Worm (Caenorhabditis elegans): ENCODE data around the gene clec-204.

clec-204 gene

DNA sequence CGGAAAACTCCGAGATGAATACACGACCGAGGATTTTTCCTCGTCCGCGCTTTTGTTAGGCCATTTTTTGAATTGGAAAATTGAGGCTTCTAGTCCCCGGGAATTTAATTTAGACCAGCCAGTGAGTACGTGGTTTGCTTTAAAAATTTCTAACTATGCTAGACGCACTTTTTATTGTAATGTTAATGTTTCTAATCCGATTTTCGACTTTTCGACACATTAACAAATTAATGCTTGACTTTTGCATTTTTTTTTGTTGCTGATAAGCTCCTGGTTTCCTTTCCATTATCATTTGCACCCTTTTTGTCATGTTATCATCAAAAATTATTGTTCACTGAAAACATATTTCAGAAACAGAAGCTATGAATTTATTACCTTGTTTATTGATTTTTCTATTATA is at the start of gene clec-204:
clec-204 (plus strand) TSS at position 301 of the 400 bp plus-strand sequence.
- no peak for TF ChIP-seq unc-62 (GFP tag; optimal IDR thresholded peaks at IDR 0.05)

DNA sequence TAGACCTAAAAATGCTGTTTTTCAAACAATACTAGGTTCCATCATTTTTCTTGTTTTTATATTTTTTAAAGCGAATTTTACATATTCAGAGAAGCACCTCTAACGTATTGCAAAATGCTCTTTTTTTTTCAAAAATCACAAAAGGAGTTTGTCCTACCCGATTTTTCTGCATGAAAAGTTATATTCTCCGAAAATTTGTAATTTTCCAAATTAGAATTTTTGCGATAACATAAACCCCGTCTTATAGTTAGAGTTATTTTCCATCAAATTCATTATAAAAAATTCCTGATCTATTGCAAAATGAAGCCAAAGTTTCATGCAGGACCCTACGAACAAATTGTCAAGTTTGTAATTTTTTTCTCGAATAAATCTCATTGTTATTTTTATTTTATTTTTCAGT is 48.5 kb upstream of the clec-204 start, which contains the start of gene srw-99:
srw-99 (plus strand) TSS at position 301 of the 400 bp plus-strand sequence.
- no peak for TF ChIP-seq unc-62 (GFP tag; optimal IDR thresholded peaks at IDR 0.05)

DNA sequence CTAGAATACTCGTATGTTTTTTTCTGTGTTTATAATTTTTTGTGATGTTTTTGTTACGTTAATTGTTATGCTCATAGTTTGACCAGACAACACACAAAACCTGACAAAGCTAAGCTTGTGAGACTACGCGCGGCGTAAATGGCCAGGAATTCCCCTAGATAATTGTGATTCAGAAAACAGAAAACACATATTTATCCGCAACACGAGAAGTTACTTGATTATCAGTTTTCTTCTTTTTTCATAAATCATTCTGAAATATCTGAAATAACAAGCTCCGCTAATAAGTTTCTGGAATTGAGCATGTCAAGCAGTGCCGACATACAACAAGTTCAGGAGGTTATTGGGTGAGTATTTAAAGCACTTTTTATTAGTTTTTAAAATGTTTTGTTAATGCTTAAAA is 46.0 kb upstream of the clec-204 start, which contains the start of gene srw-100:
srw-100 (plus strand) TSS at position 301 of the 400 bp plus-strand sequence.
- TF ChIP-seq unc-62 (GFP tag; optimal IDR thresholded peaks at IDR 0.05) = no peak

DNA sequence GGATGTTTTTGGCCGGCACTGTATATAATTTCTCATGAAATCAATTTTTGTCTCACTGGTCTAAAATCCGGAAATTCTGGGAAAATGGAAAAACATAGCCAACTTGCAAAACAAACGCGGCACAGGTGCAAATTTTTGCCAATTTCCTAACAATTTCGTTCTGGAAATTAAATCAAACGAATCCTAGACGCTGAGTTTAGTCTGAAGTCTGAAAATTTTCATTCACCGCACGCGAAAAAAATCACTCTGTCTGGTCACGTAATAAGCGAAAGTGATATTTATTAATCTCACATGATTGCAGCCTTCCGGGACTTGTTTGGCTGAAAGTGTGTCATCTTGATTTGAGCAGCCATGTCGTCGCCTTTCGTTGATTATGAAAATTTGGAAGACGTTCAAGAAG is 40.1 kb upstream of the clec-204 start, which contains the start of gene srw-103:
srw-103 (plus strand) TSS at position 301 of the 400 bp plus-strand sequence.
- TF ChIP-seq unc-62 (GFP tag; optimal IDR thresholded peaks at IDR 0.05) = no peak

DNA sequence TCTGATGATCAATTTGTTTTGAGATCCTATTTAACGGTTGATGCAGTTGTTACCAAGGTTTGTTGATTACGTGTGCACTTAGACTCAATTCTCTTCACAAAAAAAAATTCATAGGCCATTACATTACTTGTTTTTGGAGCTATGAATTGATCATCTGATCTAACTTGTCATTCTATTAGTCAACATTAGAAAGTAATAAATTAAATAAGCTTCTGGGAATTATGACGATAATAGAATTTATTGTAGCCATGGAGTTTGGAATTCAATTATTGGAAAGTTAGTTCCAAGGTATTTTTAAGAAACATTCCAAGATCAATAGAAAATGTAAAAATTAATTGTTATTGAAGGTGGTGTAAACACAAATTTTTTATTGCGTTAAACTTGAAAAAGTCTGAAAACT is 38.7 kb upstream of the clec-204 start:
- TF ChIP-seq unc-62 (GFP tag; optimal IDR thresholded peaks at IDR 0.05) = no peak

DNA sequence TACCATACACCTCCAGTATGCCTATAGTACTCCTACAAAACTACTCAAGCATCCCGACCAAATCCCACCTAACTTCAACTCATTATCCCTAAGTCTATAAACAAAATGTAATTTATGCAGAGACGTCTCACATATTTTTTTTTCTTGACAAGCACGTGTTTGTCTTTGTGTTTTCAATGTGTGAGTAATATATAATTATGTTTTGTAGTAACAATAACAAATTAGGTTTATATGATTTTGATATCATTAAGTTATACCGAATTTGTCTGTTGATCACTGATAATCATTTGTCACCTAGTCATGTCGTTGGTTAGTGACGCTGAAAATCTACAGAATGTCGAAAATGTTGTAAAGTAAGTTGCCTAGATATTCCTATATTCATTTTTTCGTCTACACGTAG is 37.0 kb upstream of the clec-204 start, which contains the start of gene srw-102:
srw-102 (plus strand) TSS at position 301 of the 400 bp plus-strand sequence.
- TF ChIP-seq unc-62 (GFP tag; optimal IDR thresholded peaks at IDR 0.05) = no peak

DNA sequence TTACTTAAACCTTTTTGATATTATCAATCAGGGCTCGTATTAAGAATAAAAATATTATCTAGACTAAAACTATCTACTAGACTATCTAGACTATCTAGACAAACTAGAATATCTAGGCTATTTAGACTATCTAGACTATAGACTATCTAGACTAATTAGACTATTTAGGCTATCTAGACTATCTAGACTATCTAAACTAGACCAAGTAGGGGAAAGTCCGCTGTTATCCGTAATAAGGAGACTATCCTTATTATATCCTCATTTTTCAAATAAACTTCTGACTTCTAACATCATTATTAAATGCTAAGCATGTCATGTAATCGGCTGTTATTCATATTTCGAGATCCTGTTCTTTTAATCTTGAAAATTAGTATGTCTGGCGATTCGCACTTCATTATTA is 35.0 kb upstream of the clec-204 start, which contains the start of gene srw-101:
srw-101 (plus strand) TSS at position 301 of the 400 bp plus-strand sequence.
- no peak for TF ChIP-seq unc-62 (GFP tag; optimal IDR thresholded peaks at IDR 0.05)

DNA sequence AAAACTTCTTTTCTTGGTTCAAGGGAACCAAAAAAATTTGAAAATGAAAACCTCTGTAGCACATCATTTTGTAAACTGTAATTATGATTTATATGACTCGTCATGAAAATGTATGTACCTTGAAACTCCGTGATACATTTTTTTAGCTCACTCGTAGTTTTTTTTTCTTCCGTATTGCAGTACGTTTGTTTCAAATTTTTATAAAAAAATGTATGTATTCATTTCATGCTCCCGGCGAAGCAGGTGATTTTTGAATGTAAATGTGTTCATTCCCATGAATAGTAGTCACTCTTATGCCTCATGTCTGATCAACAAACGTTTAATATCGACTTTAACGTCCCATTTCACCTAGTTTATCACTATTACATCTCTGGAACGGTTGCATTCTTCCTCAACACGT is 31.6 kb upstream of the clec-204 start, which contains the start of gene sri-27:
sri-27 (plus strand) TSS at position 301 of the 400 bp plus-strand sequence.
- no peak for TF ChIP-seq unc-62 (GFP tag; optimal IDR thresholded peaks at IDR 0.05)

DNA sequence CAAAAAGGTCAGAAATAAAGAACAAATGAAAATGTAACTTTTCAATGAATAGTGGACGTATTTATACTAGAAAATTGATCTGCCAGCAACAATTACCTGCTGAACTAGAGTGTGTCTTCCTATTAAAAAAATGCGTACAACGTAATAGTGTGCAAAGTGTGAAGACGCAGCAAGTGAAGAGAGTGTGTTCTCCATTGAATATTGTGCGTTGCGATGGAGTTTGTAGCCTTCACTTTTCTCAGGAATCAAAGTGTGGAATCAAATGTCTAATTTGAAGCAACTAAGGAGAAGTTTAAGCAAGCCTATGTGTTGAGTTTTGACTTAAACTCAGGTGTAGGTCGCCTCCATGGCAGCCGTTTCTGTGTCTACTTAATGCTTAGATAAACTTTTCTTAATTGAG is 25.0 kb upstream of the clec-204 start, which contains the start of gene gst-21:
gst-21 (minus strand) TSS at position 101 of the 400 bp plus-strand sequence.
- TF ChIP-seq unc-62 (GFP tag; optimal IDR thresholded peaks at IDR 0.05) = no peak

DNA sequence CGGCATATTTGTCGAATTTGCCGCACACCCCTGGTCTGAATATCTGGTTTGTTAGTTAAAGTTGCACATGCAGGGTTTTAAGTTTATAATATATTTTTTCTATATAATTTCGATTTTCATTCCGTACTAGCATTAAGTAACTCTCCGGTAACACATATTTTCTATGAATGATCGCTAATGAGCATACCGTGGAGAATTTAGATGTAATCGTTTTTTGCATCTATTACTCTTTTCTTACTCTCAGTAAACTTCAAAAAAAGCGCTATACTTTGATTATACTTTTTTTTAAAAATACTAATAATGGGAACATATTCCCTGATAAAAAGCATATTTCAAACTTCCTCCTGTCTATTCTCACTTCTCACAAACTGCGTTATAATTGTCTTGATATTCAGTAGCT is 22.4 kb upstream of the clec-204 start, which contains the start of gene str-160:
str-160 (plus strand) TSS at position 301 of the 400 bp plus-strand sequence.
- TF ChIP-seq unc-62 (GFP tag; optimal IDR thresholded peaks at IDR 0.05) = no peak

DNA sequence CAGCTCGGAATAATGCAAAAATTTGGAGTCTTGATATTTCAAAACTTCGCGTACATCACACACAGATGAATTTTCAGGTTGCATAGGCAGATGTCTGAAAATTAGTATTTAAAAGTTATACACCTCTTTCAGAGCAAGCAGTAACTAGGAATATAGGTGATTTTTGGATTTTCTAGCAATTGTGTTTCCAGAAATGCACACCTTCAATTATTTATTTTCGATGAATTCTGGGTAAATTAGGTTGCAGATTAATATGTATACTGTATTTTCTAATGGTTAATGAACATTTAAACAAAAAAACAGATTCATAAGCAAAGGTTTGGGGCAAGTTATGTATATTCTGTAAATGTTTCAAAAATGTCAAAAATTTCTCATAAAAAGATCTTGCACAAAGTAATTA is 15.9 kb upstream of the clec-204 start, which contains the start of gene srab-25:
srab-25 (minus strand) TSS at position 101 of the 400 bp plus-strand sequence.
- no peak for TF ChIP-seq unc-62 (GFP tag; optimal IDR thresholded peaks at IDR 0.05)

DNA sequence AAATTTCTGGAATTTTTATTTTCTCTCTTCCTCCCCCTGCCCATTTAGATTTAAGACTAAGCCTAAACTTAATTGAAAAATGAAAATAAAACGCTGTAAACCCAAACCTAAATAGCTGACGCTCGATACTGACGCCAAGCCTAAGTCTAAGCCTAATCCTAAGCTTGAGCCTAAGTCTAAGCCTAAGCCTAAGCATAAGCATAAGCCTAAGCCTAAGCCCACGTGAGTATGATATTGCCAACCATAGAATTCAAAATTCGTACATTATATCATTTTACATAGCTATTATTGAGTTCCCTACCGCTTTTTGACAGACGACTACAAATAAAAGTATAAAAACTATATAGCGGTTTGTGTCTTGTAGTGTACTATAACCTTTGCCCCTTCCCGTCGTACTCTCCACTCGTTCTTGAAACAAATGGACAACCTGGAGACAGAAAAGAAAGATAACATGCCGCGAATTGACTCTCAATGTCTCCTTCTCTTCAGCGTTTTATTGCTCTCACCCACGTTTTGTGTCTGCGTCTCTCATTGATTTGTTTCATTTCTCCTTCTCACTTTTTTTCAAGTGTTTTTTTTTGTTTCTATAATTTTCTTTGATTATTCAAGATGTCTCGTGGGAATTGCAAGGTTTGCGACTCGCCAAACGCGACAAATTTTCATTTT is 13.6 kb upstream of the clec-204 start, which contains the start of gene nhr-256:
nhr-256 (plus strand) TSS at position 567 of the 666 bp plus-strand sequence.
- no peak for TF ChIP-seq unc-62 (GFP tag; optimal IDR thresholded peaks at IDR 0.05)

DNA sequence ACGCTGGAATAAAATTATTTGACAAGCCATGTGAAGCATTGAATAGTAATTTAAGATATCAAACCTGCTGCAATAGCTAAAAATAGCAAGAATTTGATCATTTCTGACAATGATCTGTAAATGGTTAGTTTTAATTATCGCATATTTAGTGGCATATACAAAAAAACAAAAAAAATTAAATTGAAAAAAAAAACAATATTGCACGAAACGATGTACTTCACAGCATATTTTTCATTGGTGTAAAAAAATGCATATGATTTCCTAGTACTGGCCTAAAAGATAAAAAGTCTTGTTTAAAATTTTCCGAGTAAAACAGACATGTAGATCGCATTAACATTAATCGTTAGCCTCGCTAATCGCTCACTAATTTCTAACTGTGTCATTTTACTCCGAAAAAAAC is 7.9 kb upstream of the clec-204 start, which contains the start of gene ZK697.8:
ZK697.8 (minus strand) TSS at position 101 of the 400 bp plus-strand sequence.
- no peak for TF ChIP-seq unc-62 (GFP tag; optimal IDR thresholded peaks at IDR 0.05)

DNA sequence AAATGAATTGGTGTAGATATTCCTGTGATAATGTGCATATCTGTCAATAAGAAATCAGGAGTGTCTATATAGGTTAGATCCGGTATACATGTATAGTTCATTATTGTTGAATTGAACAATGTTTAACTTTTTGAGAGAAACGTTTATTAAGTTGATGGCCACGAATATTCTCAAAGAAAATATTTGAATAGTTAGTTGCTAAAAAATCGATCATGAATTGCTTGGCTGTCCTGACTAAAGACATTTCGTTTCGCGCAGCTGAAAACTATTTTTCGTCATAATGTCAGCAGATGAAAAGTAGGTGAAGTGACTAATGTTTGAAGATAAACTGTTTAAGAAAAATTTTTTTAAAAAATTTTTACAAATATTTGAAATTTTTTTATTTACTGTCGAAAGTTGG is 5.5 kb upstream of the clec-204 start, which contains the start of gene srh-199:
srh-199 (minus strand) TSS at position 101 of the 400 bp plus-strand sequence.
- TF ChIP-seq unc-62 (GFP tag; optimal IDR thresholded peaks at IDR 0.05) = no peak

DNA sequence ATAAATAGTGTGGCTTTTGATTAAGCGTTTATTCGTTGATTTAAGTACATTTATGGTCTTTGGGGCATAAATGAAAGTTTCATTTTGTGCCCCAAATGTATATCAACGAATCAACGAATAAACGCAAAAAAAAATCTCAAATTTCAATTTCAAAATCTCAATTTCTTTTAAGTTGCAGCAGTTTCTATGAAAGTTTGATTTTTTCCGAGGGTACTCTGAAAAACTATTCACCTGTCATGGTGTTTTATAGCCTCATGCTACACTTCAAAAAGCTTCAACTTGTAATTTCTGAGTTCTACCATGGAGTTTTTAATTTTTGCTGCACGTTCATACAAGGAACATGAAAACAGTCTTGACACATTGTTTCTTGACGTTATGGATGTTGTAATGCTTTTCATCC is 4.5 kb upstream of the clec-204 start, which contains the start of gene ZK697.1:
ZK697.1 (plus strand) TSS at position 301 of the 400 bp plus-strand sequence.
- TF ChIP-seq unc-62 (GFP tag; optimal IDR thresholded peaks at IDR 0.05) = no peak

DNA sequence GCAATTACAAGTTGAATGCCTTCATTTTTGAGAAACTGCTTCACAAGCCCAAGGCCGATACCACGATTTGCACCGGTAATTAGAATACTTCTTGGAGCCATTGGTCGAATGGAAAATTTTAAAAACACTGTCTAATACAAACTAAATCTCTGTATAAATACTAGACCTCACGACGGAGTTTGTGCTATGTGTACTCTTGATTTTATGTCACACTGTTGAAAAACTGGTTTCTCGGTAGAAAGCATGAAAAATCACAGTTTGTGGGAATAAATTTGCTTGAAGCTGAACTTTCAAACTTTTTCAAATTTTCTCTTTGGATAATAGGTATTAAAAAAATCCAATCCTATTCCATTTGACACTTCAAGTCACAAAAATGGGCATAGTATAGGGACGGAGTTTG is 1.4 kb upstream of the clec-204 start, which contains the start of gene ZK697.14:
ZK697.14 (minus strand) TSS at position 101 of the 400 bp plus-strand sequence.
- no peak for TF ChIP-seq unc-62 (GFP tag; optimal IDR thresholded peaks at IDR 0.05)

Data from whole organism, dauer.